Fruit fly (Drosophila melanogaster) whole organism, embryonic: ENCODE data around the gene CG15365.

Experiments used
- CG10959 ChIP-seq: fragments of 200-800 bp; sonication (Bioruptor generic); IDR thresholded peaks from 2 replicates; pipeline ENCODE4 v1.3.6; 2022; ENCODE audit warnings: missing biosample characterization, missing genetic modification characterization
- CG31365 ChIP-seq: fragments of 200-800 bp; sonication (Bioruptor generic); optimal IDR thresholded peaks from 2 replicates; lab custom pipeline; 2018; ENCODE audit warnings: missing biosample characterization, mild to moderate bottlenecking, missing genetic modification characterization
- CG8388 ChIP-seq: fragments of 200-800 bp; sonication (Bioruptor generic); optimal IDR thresholded peaks from 2 replicates; lab custom pipeline; 2019; ENCODE audit warnings: missing biosample characterization, mild to moderate bottlenecking, missing genetic modification characterization, moderate library complexity
- CHES-1-like ChIP-seq: fragments of 200-800 bp; sonication (Bioruptor generic); optimal IDR thresholded peaks from 2 replicates; lab custom pipeline; 2016; ENCODE audit warnings: missing biosample characterization, missing genetic modification characterization
- E2f1 ChIP-seq: fragments of 200-800 bp; sonication (Bioruptor generic); IDR thresholded peaks from 2 replicates; pipeline ENCODE4 v1.3.6; 2022; ENCODE audit warnings: missing biosample characterization, missing genetic modification characterization
- H2.0 ChIP-seq: fragments of 200-800 bp; sonication (Bioruptor generic); IDR thresholded peaks from 2 replicates; pipeline ENCODE4 v1.3.6; 2022; ENCODE audit warnings: missing biosample characterization, missing genetic modification characterization
- PHDP ChIP-seq: fragments of 200-800 bp; sonication (Bioruptor generic); optimal IDR thresholded peaks from 3 replicates; lab custom pipeline; 2018; ENCODE audit warnings: missing biosample characterization, mild to moderate bottlenecking, missing genetic modification characterization, moderate library complexity
- Rfx ChIP-seq: fragments of 200-800 bp; sonication (Bioruptor generic); IDR thresholded peaks from 2 replicates; pipeline ENCODE4 v1.3.6; 2022; ENCODE audit warnings: missing biosample characterization, missing genetic modification characterization
- aop ChIP-seq: fragments of 200-800 bp; sonication (Bioruptor generic); IDR thresholded peaks from 2 replicates; pipeline ENCODE4 v1.3.6; 2022; ENCODE audit warnings: missing biosample characterization, missing genetic modification characterization
- caup ChIP-seq: fragments of 200-800 bp; sonication (Bioruptor generic); optimal IDR thresholded peaks from 3 replicates; lab custom pipeline; 2017; ENCODE audit warnings: missing biosample characterization, mild to moderate bottlenecking, missing genetic modification characterization, moderate library complexity; ENCODE audit not compliant: severe bottlenecking
- sna ChIP-seq: fragments of 200-800 bp; sonication (Bioruptor generic); IDR thresholded peaks from 2 replicates; pipeline ENCODE4 v1.3.6; 2022; ENCODE audit warnings: missing biosample characterization, missing genetic modification characterization; ENCODE audit not compliant: partially characterized antibody
- tap ChIP-seq: fragments of 200-800 bp; optimal IDR thresholded peaks from 3 replicates; lab custom pipeline; 2019; ENCODE audit warnings: missing biosample characterization, mild to moderate bottlenecking, missing genetic modification characterization, moderate library complexity

dm6 chrX:9064029-9064428 is 3.8 kb downstream of the CG15365 start:
- no peak for TF ChIP-seq CG8388 (GFP tag; lab: Kevin White, UChicago)
- TF ChIP-seq CG31365 (tag; lab: Kevin White, UChicago): no peak
- no peak for TF ChIP-seq CG10959 (GFP tag; lab: Robert Waterston, UW)
- no peak for TF ChIP-seq Rfx (GFP tag; lab: Robert Waterston, UW)
- TF ChIP-seq PHDP (tag; lab: Kevin White, UChicago): no peak
- TF ChIP-seq CHES-1-like: no peak
- no peak for TF ChIP-seq H2.0 (GFP tag; lab: Robert Waterston, UW)
- no peak for TF ChIP-seq tap (tag; lab: Kevin White, UChicago)
- no peak for TF ChIP-seq aop
- no peak for TF ChIP-seq E2f1 (GFP tag; lab: Robert Waterston, UW)
- TF ChIP-seq caup (GFP tag; lab: Kevin White, UChicago): no peak
- TF ChIP-seq sna (GFP tag; lab: Robert Waterston, UW): no peak
